Worm (Caenorhabditis elegans): ENCODE results near the gene C39H7.4.

- TF ChIP-seq dmd-9 (GFP tag; IDR thresholded peaks at IDR 0.05) (no peak), jun-1 (tag; optimal IDR thresholded peaks at IDR 0.05) (no peak), sdz-12 (GFP tag; optimal IDR thresholded peaks at IDR 0.05) (no peak), ceh-82 (tag; optimal IDR thresholded peaks at IDR 0.05) (no peak)
Observed at ce11 chrIV:5658897-5659296, 44.5 kb upstream of the C39H7.4 start.
